Worm (Caenorhabditis elegans): Measurements from ENCODE around the gene pxd-1.

- TF ChIP-seq F33H1.4 (GFP tag; IDR thresholded peaks at IDR 0.05), result no peak
- TF ChIP-seq nfya-2 (GFP tag; IDR thresholded peaks at IDR 0.05), result no peak
- no peak for TF ChIP-seq snpc-1.1 (tag; optimal IDR thresholded peaks at IDR 0.05; ENCODE audit: insufficient read depth)
- no peak for TF ChIP-seq Y79H2A.3 (GFP tag; conservative IDR thresholded peaks at IDR 0.05)
- no peak for TF ChIP-seq lin-26 (GFP tag; IDR thresholded peaks at IDR 0.05)
Observed at ce11 chrIII:4058643-4059042, 52.7 kb downstream of the pxd-1 start, which contains the start of gene his-69.
